Worm (Caenorhabditis elegans) whole organism, young adult: ENCODE measurements around the gene lips-15.

Source experiments
- B0035.1 ChIP-seq: sonication (generic microtip); optimal IDR thresholded peaks from 2 replicates; lab custom pipeline; 2016; ENCODE audit warnings: missing genetic modification characterization, mild to moderate bottlenecking, missing compliant biosample characterization, missing genotype, missing genetic modification reagents
- B0336.3 ChIP-seq: fragments of 200-800 bp; sonication (Bioruptor generic); IDR thresholded peaks from 2 replicates; pipeline ENCODE4 v1.3.6; 2022; ENCODE audit warnings: missing genetic modification characterization, missing compliant biosample characterization
- D2030.7 ChIP-seq: fragments of 200-800 bp; sonication (Bioruptor generic); IDR thresholded peaks from 2 replicates; pipeline ENCODE4 v1.3.6; 2022; ENCODE audit warnings: missing genetic modification reagents, missing genetic modification characterization, missing compliant biosample characterization
- F22D6.2 ChIP-seq: sonication (generic microtip); optimal IDR thresholded peaks from 2 replicates; lab custom pipeline; 2016; ENCODE audit warnings: mild to moderate bottlenecking, missing genetic modification characterization, missing compliant biosample characterization
- F33H1.4 ChIP-seq: fragments of 200-800 bp; sonication (Bioruptor generic); IDR thresholded peaks from 2 replicates; pipeline ENCODE4 v1.3.6; 2022; ENCODE audit warnings: missing genetic modification reagents, missing genetic modification characterization, missing compliant biosample characterization
- F39B2.1 ChIP-seq: fragments of 200-800 bp; sonication (Bioruptor generic); IDR thresholded peaks from 2 replicates; pipeline ENCODE4 v1.3.6; 2022; ENCODE audit warnings: missing genetic modification reagents, missing genetic modification characterization, missing compliant biosample characterization
- T07F8.4 ChIP-seq: sonication (generic microtip); optimal IDR thresholded peaks from 2 replicates; lab custom pipeline; 2016; ENCODE audit warnings: mild to moderate bottlenecking, missing genetic modification characterization, moderate library complexity, missing compliant biosample characterization
- aptf-3 ChIP-seq: fragments of 200-800 bp; sonication (Bioruptor generic); IDR thresholded peaks from 2 replicates; pipeline ENCODE4 v1.3.6; 2022; ENCODE audit warnings: missing genetic modification characterization, missing compliant biosample characterization
- atf-7 ChIP-seq: sonication (generic microtip); optimal IDR thresholded peaks from 2 replicates; lab custom pipeline; 2017; ENCODE audit warnings: mild to moderate bottlenecking, missing genetic modification characterization, missing compliant biosample characterization
- athp-1 ChIP-seq: sonication (generic microtip); optimal IDR thresholded peaks from 2 replicates; lab custom pipeline; 2017; ENCODE audit warnings: mild to moderate bottlenecking, missing genetic modification characterization, missing compliant biosample characterization
- attf-6 ChIP-seq: fragments of 200-800 bp; sonication (Bioruptor generic); IDR thresholded peaks from 2 replicates; pipeline ENCODE4 v1.3.6; 2022; ENCODE audit warnings: missing genetic modification reagents, missing genetic modification characterization, missing compliant biosample characterization
- bed-1 ChIP-seq: fragments of 200-800 bp; sonication (Bioruptor generic); IDR thresholded peaks from 2 replicates; pipeline ENCODE4 v1.3.6; 2022; ENCODE audit warnings: missing genetic modification reagents, missing genetic modification characterization, missing compliant biosample characterization
- ceh-100 ChIP-seq: fragments of 200-800 bp; sonication (Bioruptor generic); IDR thresholded peaks from 2 replicates; pipeline ENCODE4 v1.3.6; 2022; ENCODE audit warnings: missing genetic modification reagents, missing genetic modification characterization, missing compliant biosample characterization
- ceh-91 ChIP-seq: fragments of 200-800 bp; sonication (Bioruptor generic); IDR thresholded peaks from 2 replicates; pipeline ENCODE4 v1.3.6; 2022; ENCODE audit warnings: missing genetic modification reagents, missing genetic modification characterization, missing compliant biosample characterization
- dox-1 ChIP-seq: fragments of 200-800 bp; sonication (Bioruptor generic); IDR thresholded peaks from 2 replicates; pipeline ENCODE4 v1.3.6; 2022; ENCODE audit warnings: missing genetic modification reagents, missing genetic modification characterization, missing compliant biosample characterization
- dpl-1 ChIP-seq: fragments of 150-350 bp; optimal IDR thresholded peaks from 2 replicates; lab custom pipeline; 2014; ENCODE audit warnings: missing biosample characterization, missing genetic modification reagents, missing genetic modification characterization
- efl-1 ChIP-seq: fragments of 150-350 bp; optimal IDR thresholded peaks from 2 replicates; lab custom pipeline; 2014; ENCODE audit warnings: missing biosample characterization, missing genetic modification reagents, missing genetic modification characterization
- him-1 ChIP-seq: sonication (generic microtip); optimal IDR thresholded peaks from 2 replicates; lab custom pipeline; 2016; ENCODE audit warnings: missing genotype, missing genetic modification reagents, missing genetic modification characterization, missing compliant biosample characterization
- hmg-1.2 ChIP-seq: fragments of 200-800 bp; sonication (Bioruptor generic); IDR thresholded peaks from 2 replicates; pipeline ENCODE4 v1.3.6; 2022; ENCODE audit warnings: missing genetic modification reagents, missing genetic modification characterization, missing compliant biosample characterization
- hrde-1 ChIP-seq: sonication (generic microtip); optimal IDR thresholded peaks from 2 replicates; lab custom pipeline; 2016; ENCODE audit warnings: missing genetic modification characterization, mild to moderate bottlenecking, missing compliant biosample characterization, moderate library complexity, missing genotype, missing genetic modification reagents, borderline replicate concordance
- lin-26 ChIP-seq: fragments of 200-800 bp; sonication (Bioruptor generic); IDR thresholded peaks from 2 replicates; pipeline ENCODE4 v1.3.6; 2022; ENCODE audit warnings: missing genetic modification reagents, missing genetic modification characterization, missing compliant biosample characterization
- lin-35 ChIP-seq, 3 experiments: fragments of 150-350 bp in 2 of 3; sonication (generic microtip) in 1 of 3; optimal IDR thresholded peaks; 2 replicates each; lab custom pipeline; 2014 to 2018; ENCODE audit warnings: missing biosample characterization in 3 of 3, missing genetic modification characterization in 3 of 3, missing genetic modification reagents in 3 of 3
- lin-54 ChIP-seq: fragments of 200-800 bp; sonication (Bioruptor generic); optimal IDR thresholded peaks from 2 replicates; lab custom pipeline; 2018; ENCODE audit warnings: mild to moderate bottlenecking, missing genetic modification characterization, missing compliant biosample characterization
- lsl-1 ChIP-seq: fragments of 200-800 bp; sonication (Bioruptor generic); optimal IDR thresholded peaks from 2 replicates; lab custom pipeline; 2018; ENCODE audit warnings: mild to moderate bottlenecking, missing genetic modification characterization, moderate library complexity, missing compliant biosample characterization
- madf-3 ChIP-seq: fragments of 200-800 bp; sonication (Bioruptor generic); IDR thresholded peaks from 2 replicates; pipeline ENCODE4 v1.3.6; 2022; ENCODE audit warnings: missing genetic modification reagents, missing genetic modification characterization, missing compliant biosample characterization
- madf-6 ChIP-seq: fragments of 200-800 bp; sonication (Bioruptor generic); IDR thresholded peaks from 2 replicates; pipeline ENCODE4 v1.3.6; 2022; ENCODE audit warnings: missing genetic modification reagents, missing genetic modification characterization, missing compliant biosample characterization
- madf-8 ChIP-seq: fragments of 200-800 bp; sonication (Bioruptor generic); conservative IDR thresholded peaks from 2 replicates; pipeline ENCODE4 v1.3.6; 2022; ENCODE audit warnings: missing genetic modification reagents, missing genetic modification characterization, missing compliant biosample characterization
- mcd-1 ChIP-seq: fragments of 200-800 bp; sonication (Bioruptor generic); IDR thresholded peaks from 2 replicates; pipeline ENCODE4 v1.3.6; 2022; ENCODE audit warnings: missing genetic modification reagents, missing genetic modification characterization, missing compliant biosample characterization
- mxl-1 ChIP-seq: sonication (generic microtip); optimal IDR thresholded peaks from 2 replicates; lab custom pipeline; 2016; ENCODE audit warnings: missing genetic modification characterization, missing compliant biosample characterization
- nhr-179 ChIP-seq: sonication (generic microtip); optimal IDR thresholded peaks from 2 replicates; lab custom pipeline; 2016; ENCODE audit warnings: mild to moderate bottlenecking, missing genetic modification characterization, missing compliant biosample characterization
- nhr-90 ChIP-seq: sonication (generic microtip); optimal IDR thresholded peaks from 2 replicates; lab custom pipeline; 2016; ENCODE audit warnings: missing genotype, mild to moderate bottlenecking, missing genetic modification characterization, missing compliant biosample characterization
- sdz-38 ChIP-seq: sonication (generic microtip); optimal IDR thresholded peaks from 2 replicates; lab custom pipeline; 2016; ENCODE audit warnings: missing genotype, missing genetic modification characterization, missing compliant biosample characterization
- snpc-4 ChIP-seq, 5 experiments: fragments of 150-350 bp in 1 of 5; sonication (generic microtip) in 4 of 5; optimal IDR thresholded peaks; 2 replicates each; lab custom pipeline; 2014 to 2018; ENCODE audit warnings: missing genetic modification characterization in 5 of 5, missing biosample characterization in 3 of 5, antibody characterized with exemption in 2 of 5, mild to moderate bottlenecking in 2 of 5, missing compliant biosample characterization in 2 of 5, missing genotype in 2 of 5, moderate library complexity in 2 of 5, missing genetic modification reagents in 1 of 5
- somi-1 ChIP-seq: fragments of 200-800 bp; sonication (Bioruptor generic); optimal IDR thresholded peaks from 2 replicates; lab custom pipeline; 2018; ENCODE audit warnings: mild to moderate bottlenecking, missing genetic modification characterization, missing compliant biosample characterization
- sptf-2 ChIP-seq: fragments of 200-800 bp; sonication (Bioruptor generic); optimal IDR thresholded peaks from 2 replicates; lab custom pipeline; 2018; ENCODE audit warnings: mild to moderate bottlenecking, missing genetic modification characterization, missing compliant biosample characterization
- unc-130 ChIP-seq: sonication (generic microtip); optimal IDR thresholded peaks from 2 replicates; lab custom pipeline; 2016; ENCODE audit warnings: missing genetic modification reagents, missing genetic modification characterization, missing compliant biosample characterization
- xnd-1 ChIP-seq: sonication (generic microtip); optimal IDR thresholded peaks from 2 replicates; lab custom pipeline; 2016; ENCODE audit warnings: missing genotype, missing genetic modification reagents, missing genetic modification characterization, missing compliant biosample characterization
- zim-3 ChIP-seq: sonication (generic microtip); optimal IDR thresholded peaks from 2 replicates; lab custom pipeline; 2017; ENCODE audit warnings: mild to moderate bottlenecking, missing genetic modification characterization, moderate library complexity, missing compliant biosample characterization
- ztf-22 ChIP-seq: fragments of 200-800 bp; sonication (Bioruptor generic); optimal IDR thresholded peaks from 2 replicates; lab custom pipeline; 2018; ENCODE audit warnings: mild to moderate bottlenecking, missing genetic modification characterization, moderate library complexity, missing compliant biosample characterization
- ztf-26 ChIP-seq: sonication (generic microtip); optimal IDR thresholded peaks from 2 replicates; lab custom pipeline; 2017; ENCODE audit warnings: missing genetic modification characterization, missing compliant biosample characterization

lips-15 gene

ce11 chrII:12603667-12604621 lies at the start of gene lips-15, which contains the start of gene ceh-100:
Gene lips-15 (plus strand): TSS chrII:12604386.
Gene ceh-100 (minus strand): TSS chrII:12603680.
- TF ChIP-seq lsl-1 (GFP tag; lab: Kevin White, UChicago) = peak; percentile 84
- no peak for TF ChIP-seq dpl-1 (GFP tag; lab: Kevin White, UChicago)
- no peak for TF ChIP-seq mxl-1
- TF ChIP-seq lin-35 (GFP tag; optimal IDR thresholded peaks at IDR 0.05; lab: Kevin White, UChicago) = no peak
- TF ChIP-seq sdz-38 = no peak
- peak; percentile 72 for TF ChIP-seq xnd-1
- TF ChIP-seq athp-1 (tag; lab: Kevin White, UChicago) = no peak
- TF ChIP-seq him-1 = no peak
- peak; percentile 13; the same call in 1 of the 2 replicates for TF ChIP-seq mcd-1
- TF ChIP-seq ztf-22 = no peak
- TF ChIP-seq lin-54 (GFP tag; lab: Kevin White, UChicago) = peak; percentile 27
- no peak for TF ChIP-seq snpc-4 (GFP tag; optimal IDR thresholded peaks at IDR 0.05; lab: Kevin White, UChicago)
- TF ChIP-seq snpc-4 (tag; optimal IDR thresholded peaks at IDR 0.05; lab: Kevin White, UChicago) = no peak
- TF ChIP-seq attf-6 (GFP tag; lab: Robert Waterston, UW) = no peak
- TF ChIP-seq madf-8 (GFP tag; lab: Robert Waterston, UW) = 0 out of 2 replicates have a peak, but pooled peaks have one; percentile 12
- no peak for TF ChIP-seq hrde-1 (tag; lab: Kevin White, UChicago)
- TF ChIP-seq ceh-91 (GFP tag; lab: Robert Waterston, UW) = 0 out of 2 replicates have a peak, but pooled peaks have one; percentile 17
- no peak for TF ChIP-seq atf-7 (tag; lab: Kevin White, UChicago)
- no peak for TF ChIP-seq F39B2.1 (GFP tag; lab: Robert Waterston, UW)
- peak; percentile 46; the same call in 1 of the 2 replicates for TF ChIP-seq D2030.7 (GFP tag; lab: Robert Waterston, UW)
- TF ChIP-seq ceh-100 = peak; percentile 37; the same call in 1 of the 2 replicates
- TF ChIP-seq F33H1.4 (GFP tag; lab: Robert Waterston, UW) = peak; percentile 80
- peak; percentile 96 for TF ChIP-seq hmg-1.2 (GFP tag; lab: Robert Waterston, UW)
- peak; percentile 28 for TF ChIP-seq efl-1

- TF ChIP-seq dox-1 (GFP tag; lab: Robert Waterston, UW) (no peak), D2030.7 (GFP tag; lab: Robert Waterston, UW) (no peak), zim-3 (no peak), F22D6.2 (no peak), lin-26 (GFP tag; lab: Robert Waterston, UW) (no peak)
- TF ChIP-seq, all 124 proteins: peak for 0
These were observed 48.6 kb upstream of the lips-15 start, which contains the start of gene F49C5.11 for ce11 chrII:12555579-12555978. Gene F49C5.11 (plus strand): TSS chrII:12555879.

- TF ChIP-seq ztf-22 = no peak
- no peak for TF ChIP-seq mxl-1
- no peak for TF ChIP-seq bed-1 (GFP tag; lab: Robert Waterston, UW)
- TF ChIP-seq madf-6 (GFP tag; lab: Robert Waterston, UW) = no peak
- TF ChIP-seq F33H1.4 (GFP tag; lab: Robert Waterston, UW) = no peak
- no peak for TF ChIP-seq somi-1 (GFP tag; lab: Kevin White, UChicago)
- no peak for TF ChIP-seq nhr-90 (tag; lab: Kevin White, UChicago)
- no peak for TF ChIP-seq nhr-179 (tag; lab: Kevin White, UChicago)
- no peak for TF ChIP-seq madf-3 (GFP tag; lab: Robert Waterston, UW)
- no peak for TF ChIP-seq T07F8.4 (tag; lab: Kevin White, UChicago)
- no peak for TF ChIP-seq aptf-3 (GFP tag; lab: Robert Waterston, UW)
- no peak for TF ChIP-seq B0035.1 (tag; lab: Kevin White, UChicago)
- no peak for TF ChIP-seq B0336.3
- no peak for TF ChIP-seq ztf-26
- TF ChIP-seq unc-130 (GFP tag; lab: Kevin White, UChicago) = no peak
- no peak for TF ChIP-seq sptf-2 (GFP tag; lab: Kevin White, UChicago)
These were observed 44.0 kb upstream of the lips-15 start, which contains the start of gene F49C5.12 for ce11 chrII:12560210-12560609. Gene F49C5.12 (minus strand): TSS chrII:12560310.
